Worm (Caenorhabditis elegans) whole organism, L4 larva: ENCODE measurements around the gene ins-17.
A peak's percentile ranks its signal among the peaks of the same experiment; 100 is the strongest.

ENCODE experiments used
- D1046.2 ChIP-seq: fragments of 200-800 bp; sonication (Bioruptor generic); IDR thresholded peaks from 2 replicates; pipeline ENCODE4 v1.3.6; 2022; ENCODE audit warnings: missing genetic modification characterization, missing compliant biosample characterization
- F37D6.2 ChIP-seq: sonication (generic microtip); optimal IDR thresholded peaks from 2 replicates; lab custom pipeline; 2016; ENCODE audit warnings: mild to moderate bottlenecking, missing genetic modification characterization, missing compliant biosample characterization
- F44E2.7 ChIP-seq: fragments of 200-800 bp; sonication (Bioruptor generic); IDR thresholded peaks from 2 replicates; pipeline ENCODE4 v2.1.2; 2022; ENCODE audit warnings: missing genetic modification characterization, missing compliant biosample characterization
- F49E8.2 ChIP-seq: sonication (generic microtip); optimal IDR thresholded peaks from 2 replicates; lab custom pipeline; 2016; ENCODE audit warnings: missing compliant biosample characterization, mild to moderate bottlenecking, missing genetic modification characterization, borderline replicate concordance
- T20F7.1 ChIP-seq: fragments of 200-800 bp; sonication (Bioruptor generic); optimal IDR thresholded peaks from 2 replicates; lab custom pipeline; 2018; ENCODE audit warnings: mild to moderate bottlenecking, missing genetic modification characterization, missing compliant biosample characterization
- T26A8.4 ChIP-seq: fragments of 200-800 bp; sonication (Bioruptor generic); IDR thresholded peaks from 2 replicates; pipeline ENCODE4 v1.3.6; 2022; ENCODE audit warnings: missing genetic modification characterization, missing compliant biosample characterization
- Y48G9A.11 ChIP-seq: fragments of 200-800 bp; sonication (Bioruptor generic); IDR thresholded peaks from 2 replicates; pipeline ENCODE4 v1.3.6; 2022; ENCODE audit warnings: missing genetic modification reagents, missing genetic modification characterization, missing compliant biosample characterization
- Y5F2A.4 ChIP-seq: fragments of 200-800 bp; sonication (Bioruptor generic); optimal IDR thresholded peaks from 2 replicates; lab custom pipeline; 2018; ENCODE audit warnings: mild to moderate bottlenecking, missing genetic modification characterization, missing compliant biosample characterization
- ZK337.2 ChIP-seq: fragments of 200-800 bp; sonication (Bioruptor generic); IDR thresholded peaks from 2 replicates; pipeline ENCODE4 v1.3.6; 2022; ENCODE audit warnings: missing genetic modification reagents, missing genetic modification characterization, missing compliant biosample characterization
- aly-2 ChIP-seq: sonication (generic microtip); optimal IDR thresholded peaks from 2 replicates; lab custom pipeline; 2018; ENCODE audit warnings: missing biosample characterization, missing genetic modification characterization
- ama-1 ChIP-seq: fragments of 150-350 bp; optimal IDR thresholded peaks from 2 replicates; lab custom pipeline; 2014; ENCODE audit warnings: inconsistent platforms, mixed read lengths
- ceh-20 ChIP-seq: fragments of 200-800 bp; sonication (Bioruptor generic); IDR thresholded peaks from 2 replicates; pipeline ENCODE4 v1.3.6; 2022; ENCODE audit warnings: missing genetic modification reagents, missing genetic modification characterization, missing compliant biosample characterization
- ceh-62 ChIP-seq: sonication (generic microtip); optimal IDR thresholded peaks from 2 replicates; lab custom pipeline; 2017; ENCODE audit warnings: missing biosample characterization, missing genetic modification characterization
- ceh-82 ChIP-seq: sonication (generic microtip); optimal IDR thresholded peaks from 2 replicates; lab custom pipeline; 2017; ENCODE audit warnings: missing biosample characterization, missing genetic modification characterization
- ces-1 ChIP-seq: fragments of 150-350 bp; sonication (generic microtip); optimal IDR thresholded peaks from 4 replicates; lab custom pipeline; 2014; ENCODE audit warnings: missing biosample characterization, missing genetic modification reagents, missing genetic modification characterization
- daf-12 ChIP-seq: fragments of 150-350 bp; optimal IDR thresholded peaks from 2 replicates; lab custom pipeline; 2014; ENCODE audit warnings: missing biosample characterization, missing genetic modification reagents, missing genetic modification characterization
- daf-8 ChIP-seq: fragments of 200-800 bp; sonication (Bioruptor generic); IDR thresholded peaks from 2 replicates; pipeline ENCODE4 v1.3.6; 2022; ENCODE audit warnings: missing genetic modification characterization, missing compliant biosample characterization
- dmd-8 ChIP-seq: fragments of 200-800 bp; sonication (Bioruptor generic); IDR thresholded peaks from 2 replicates; pipeline ENCODE4 v1.3.6; 2022; ENCODE audit warnings: missing genetic modification characterization, missing compliant biosample characterization
- dmd-9 ChIP-seq: fragments of 200-800 bp; sonication (Bioruptor generic); IDR thresholded peaks from 2 replicates; pipeline ENCODE4 v1.3.6; 2022; ENCODE audit warnings: missing genetic modification reagents, missing genetic modification characterization, missing compliant biosample characterization
- duxl-1 ChIP-seq: sonication (generic microtip); optimal IDR thresholded peaks from 2 replicates; lab custom pipeline; 2016; ENCODE audit warnings: mild to moderate bottlenecking, missing genetic modification characterization, moderate library complexity, missing compliant biosample characterization; ENCODE audit not compliant: poor library complexity
- egl-27 ChIP-seq: sonication (generic microtip); optimal IDR thresholded peaks from 3 replicates; lab custom pipeline; 2017; ENCODE audit warnings: missing biosample characterization, missing genetic modification reagents, missing genetic modification characterization
- fkh-10 ChIP-seq: fragments of 150-350 bp; optimal IDR thresholded peaks from 2 replicates; lab custom pipeline; 2014; ENCODE audit warnings: missing biosample characterization, missing genetic modification reagents, missing genetic modification characterization
- fos-1 ChIP-seq: fragments of 150-350 bp; optimal IDR thresholded peaks from 2 replicates; lab custom pipeline; 2014; ENCODE audit warnings: missing biosample characterization, missing genetic modification characterization
- hlh-11 ChIP-seq: fragments of 200-800 bp; sonication (Bioruptor generic); optimal IDR thresholded peaks from 2 replicates; lab custom pipeline; 2018; ENCODE audit warnings: mild to moderate bottlenecking, missing genetic modification characterization, missing compliant biosample characterization
- hlh-30 ChIP-seq: sonication (generic microtip); optimal IDR thresholded peaks from 2 replicates; lab custom pipeline; 2017; ENCODE audit warnings: antibody characterized with exemption, mild to moderate bottlenecking, missing genetic modification characterization, missing compliant biosample characterization; ENCODE audit not compliant: insufficient read depth
- jun-1 ChIP-seq: fragments of 150-350 bp; optimal IDR thresholded peaks from 2 replicates; lab custom pipeline; 2014; ENCODE audit warnings: missing biosample characterization, missing genetic modification reagents, missing genetic modification characterization
- lim-7 ChIP-seq: fragments of 200-800 bp; sonication (Bioruptor generic); IDR thresholded peaks from 2 replicates; pipeline ENCODE4 v1.3.6; 2022; ENCODE audit warnings: missing genetic modification characterization, missing compliant biosample characterization
- lin-1 ChIP-seq: fragments of 200-800 bp; sonication (Bioruptor generic); IDR thresholded peaks from 2 replicates; pipeline ENCODE4 v1.3.6; 2022; ENCODE audit warnings: missing genetic modification reagents, missing genetic modification characterization, missing compliant biosample characterization
- lin-38 ChIP-seq: fragments of 200-800 bp; sonication (Bioruptor generic); IDR thresholded peaks from 2 replicates; pipeline ENCODE4 v1.3.6; 2022; ENCODE audit warnings: missing genetic modification reagents, missing genetic modification characterization, missing compliant biosample characterization
- lin-39 ChIP-seq: fragments of 150-350 bp; optimal IDR thresholded peaks from 2 replicates; lab custom pipeline; 2014; ENCODE audit warnings: missing biosample characterization, missing genetic modification reagents, missing genetic modification characterization
- madf-5 ChIP-seq, 2 experiments: fragments of 200-800 bp; sonication (Bioruptor generic); IDR thresholded peaks; 2 replicates each; pipeline ENCODE4 v1.3.6; 2022; ENCODE audit warnings: missing compliant biosample characterization in 2 of 2, missing genetic modification characterization in 2 of 2
- madf-9 ChIP-seq: fragments of 200-800 bp; sonication (Bioruptor generic); conservative IDR thresholded peaks from 2 replicates; pipeline ENCODE4 v1.3.6; 2022; ENCODE audit warnings: missing genetic modification reagents, missing genetic modification characterization, missing compliant biosample characterization
- mdl-1 ChIP-seq, 2 experiments: fragments of 150-350 bp in 1 of 2; sonication (generic microtip) in 1 of 2; optimal IDR thresholded peaks; 2 replicates each; lab custom pipeline; 2014 to 2017; ENCODE audit warnings: missing biosample characterization in 2 of 2, missing genetic modification characterization in 2 of 2
- mdt-29 ChIP-seq: fragments of 200-800 bp; sonication (Bioruptor generic); IDR thresholded peaks from 2 replicates; pipeline ENCODE4 v1.3.6; 2022; ENCODE audit warnings: missing genetic modification reagents, missing genetic modification characterization, missing compliant biosample characterization
- mes-2 ChIP-seq: sonication (generic microtip); optimal IDR thresholded peaks from 2 replicates; lab custom pipeline; 2016; ENCODE audit warnings: missing genotype, mild to moderate bottlenecking, missing genetic modification characterization, missing compliant biosample characterization; ENCODE audit not compliant: poor library complexity, severe bottlenecking
- nhr-10 ChIP-seq: fragments of 150-350 bp; optimal IDR thresholded peaks from 2 replicates; lab custom pipeline; 2014; ENCODE audit warnings: missing biosample characterization, missing genetic modification characterization
- nhr-11 ChIP-seq: fragments of 150-350 bp; optimal IDR thresholded peaks from 2 replicates; lab custom pipeline; 2014; ENCODE audit warnings: missing biosample characterization, missing genetic modification characterization
- nhr-25 ChIP-seq: sonication (generic microtip); optimal IDR thresholded peaks from 2 replicates; lab custom pipeline; 2017; ENCODE audit warnings: missing genetic modification characterization, mild to moderate bottlenecking, missing compliant biosample characterization, antibody characterized with exemption, moderate library complexity, borderline replicate concordance; ENCODE audit not compliant: insufficient read depth
- nhr-28 ChIP-seq: fragments of 150-350 bp; optimal IDR thresholded peaks from 2 replicates; lab custom pipeline; 2014; ENCODE audit warnings: missing biosample characterization, missing genetic modification characterization
- nhr-42 ChIP-seq: fragments of 200-800 bp; sonication (Bioruptor generic); IDR thresholded peaks from 2 replicates; pipeline ENCODE4 v1.3.6; 2022; ENCODE audit warnings: missing genetic modification characterization, missing compliant biosample characterization
- nhr-48 ChIP-seq: sonication (generic microtip); optimal IDR thresholded peaks from 2 replicates; lab custom pipeline; 2016; ENCODE audit warnings: mild to moderate bottlenecking, missing genetic modification characterization, missing compliant biosample characterization
- pqm-1 ChIP-seq: sonication (generic microtip); optimal IDR thresholded peaks from 2 replicates; lab custom pipeline; 2017; ENCODE audit warnings: missing biosample characterization, missing genetic modification characterization
- rbr-2 ChIP-seq: sonication (generic microtip); optimal IDR thresholded peaks from 2 replicates; lab custom pipeline; 2016; ENCODE audit warnings: missing genotype, missing genetic modification characterization, missing compliant biosample characterization
- saeg-2 ChIP-seq: fragments of 200-800 bp; sonication (Bioruptor generic); IDR thresholded peaks from 2 replicates; pipeline ENCODE4 v1.3.6; 2022; ENCODE audit warnings: missing genetic modification reagents, missing genetic modification characterization, missing compliant biosample characterization
- snpc-1.2 ChIP-seq: fragments of 200-800 bp; sonication (Bioruptor generic); IDR thresholded peaks from 2 replicates; pipeline ENCODE4 v1.3.6; 2022; ENCODE audit warnings: missing genetic modification reagents, missing genetic modification characterization, missing compliant biosample characterization
- spr-1 ChIP-seq: sonication (generic microtip); optimal IDR thresholded peaks from 2 replicates; lab custom pipeline; 2016; ENCODE audit warnings: mild to moderate bottlenecking, missing genetic modification characterization, missing compliant biosample characterization
- unc-130 ChIP-seq: sonication (generic microtip); optimal IDR thresholded peaks from 2 replicates; lab custom pipeline; 2016; ENCODE audit warnings: missing genetic modification reagents, missing genetic modification characterization, missing compliant biosample characterization
- unc-39 ChIP-seq: sonication (generic microtip); optimal IDR thresholded peaks from 2 replicates; lab custom pipeline; 2017; ENCODE audit warnings: missing biosample characterization, missing genetic modification characterization
- zfp-2 ChIP-seq: sonication (generic microtip); optimal IDR thresholded peaks from 2 replicates; lab custom pipeline; 2016; ENCODE audit warnings: mild to moderate bottlenecking, missing genetic modification characterization, missing compliant biosample characterization
- zip-2 ChIP-seq: fragments of 150-350 bp; optimal IDR thresholded peaks from 2 replicates; lab custom pipeline; 2014; ENCODE audit warnings: missing biosample characterization, missing genetic modification characterization
- ztf-11 ChIP-seq: fragments of 150-350 bp; optimal IDR thresholded peaks from 2 replicates; lab custom pipeline; 2014; ENCODE audit warnings: missing biosample characterization, missing genetic modification characterization
- ztf-7 ChIP-seq: fragments of 150-350 bp; optimal IDR thresholded peaks from 2 replicates; lab custom pipeline; 2014; ENCODE audit warnings: missing biosample characterization, missing genetic modification characterization

The ins-17 gene

ce11 chrIII:4449357-4449756 lies 28.0 kb downstream of the ins-17 start (continued):
- TF ChIP-seq Y5F2A.4 (GFP tag; lab: Kevin White, UChicago), result no peak
- TF ChIP-seq snpc-1.2 (GFP tag; lab: Robert Waterston, UW), result 0 out of 2 replicates have a peak, but pooled peaks have one; percentile 53
- TF ChIP-seq nhr-25 (tag; lab: Kevin White, UChicago), result no peak
- no peak for TF ChIP-seq ztf-11 (tag; lab: Kevin White, UChicago)
- no peak for TF ChIP-seq zfp-2 (tag; lab: Kevin White, UChicago)
- no peak for TF ChIP-seq rbr-2 (tag; lab: Kevin White, UChicago)
- no peak for TF ChIP-seq madf-9 (GFP tag; lab: Robert Waterston, UW)
- TF ChIP-seq lin-1, result no peak
- no peak for TF ChIP-seq daf-8 (GFP tag; lab: Robert Waterston, UW)
- no peak for TF ChIP-seq saeg-2
- 0 out of 4 replicates have a peak, but pooled peaks have one; percentile 6 to 28 for TF ChIP-seq madf-5 (GFP tag; IDR thresholded peaks at IDR 0.05; lab: Robert Waterston, UW)
- no peak for TF ChIP-seq T20F7.1 (GFP tag; lab: Kevin White, UChicago)
- no peak for TF ChIP-seq egl-27
- TF ChIP-seq ceh-62 (tag; lab: Kevin White, UChicago), result no peak
- TF ChIP-seq zip-2 (tag; lab: Kevin White, UChicago), result no peak
- TF ChIP-seq lim-7 (GFP tag; lab: Robert Waterston, UW), result peak; percentile 61; the same call in 1 of the 2 replicates
- TF ChIP-seq hlh-11 (tag; lab: Kevin White, UChicago), result no peak
- no peak for TF ChIP-seq T26A8.4
- TF ChIP-seq unc-39, result no peak
- TF ChIP-seq F49E8.2 (tag; lab: Kevin White, UChicago), result peak; percentile 48
- TF ChIP-seq aly-2 (tag; lab: Kevin White, UChicago), result no peak
- TF ChIP-seq daf-12 (tag; lab: Kevin White, UChicago), result no peak
- TF ChIP-seq ama-1, result no peak
- no peak for TF ChIP-seq ztf-7 (tag; lab: Kevin White, UChicago)
- peak; percentile 6 for TF ChIP-seq hlh-30 (tag; lab: Kevin White, UChicago)
- no peak for TF ChIP-seq nhr-42 (GFP tag; lab: Robert Waterston, UW)
- TF ChIP-seq F37D6.2, result no peak
- no peak for TF ChIP-seq Y48G9A.11 (GFP tag; lab: Robert Waterston, UW)
- no peak for TF ChIP-seq ceh-82
- no peak for TF ChIP-seq dmd-9
- TF ChIP-seq mdl-1 (tag; optimal IDR thresholded peaks at IDR 0.05; lab: Kevin White, UChicago), result no peak
- TF ChIP-seq fos-1 (tag; lab: Kevin White, UChicago), result no peak
- no peak for TF ChIP-seq ceh-20
- TF ChIP-seq dmd-8 (GFP tag; lab: Robert Waterston, UW), result 0 out of 2 replicates have a peak, but pooled peaks have one; percentile 60
- no peak for TF ChIP-seq ZK337.2 (GFP tag; lab: Robert Waterston, UW)
- no peak for TF ChIP-seq F44E2.7 (GFP tag; lab: Robert Waterston, UW)
- TF ChIP-seq fkh-10 (GFP tag; lab: Kevin White, UChicago), result no peak
- no peak for TF ChIP-seq lin-39 (tag; lab: Kevin White, UChicago)
- no peak for TF ChIP-seq nhr-28 (tag; lab: Kevin White, UChicago)
- peak; percentile 10 for TF ChIP-seq mes-2 (tag; lab: Kevin White, UChicago)
- no peak for TF ChIP-seq pqm-1 (tag; lab: Kevin White, UChicago)
- peak; percentile 63 for TF ChIP-seq lin-38 (GFP tag; lab: Robert Waterston, UW)
- peak; percentile 51 for TF ChIP-seq unc-130 (GFP tag; lab: Kevin White, UChicago)
- TF ChIP-seq duxl-1, result no peak
- no peak for TF ChIP-seq nhr-11 (tag; lab: Kevin White, UChicago)
- TF ChIP-seq nhr-48 (tag; lab: Kevin White, UChicago), result peak; percentile 12
- no peak for TF ChIP-seq jun-1
- 0 out of 2 replicates have a peak, but pooled peaks have one; percentile 7 for TF ChIP-seq mdt-29 (GFP tag; lab: Robert Waterston, UW)
- no peak for TF ChIP-seq spr-1 (tag; lab: Kevin White, UChicago)
- no peak for TF ChIP-seq nhr-10 (tag; lab: Kevin White, UChicago)
- no peak for TF ChIP-seq ces-1 (GFP tag; lab: Kevin White, UChicago)
- 0 out of 2 replicates have a peak, but pooled peaks have one; percentile 70 for TF ChIP-seq D1046.2 (GFP tag; lab: Robert Waterston, UW)
